Fruit fly (Drosophila melanogaster): ENCODE measurements around the gene mus312.

The mus312 gene

DNA sequence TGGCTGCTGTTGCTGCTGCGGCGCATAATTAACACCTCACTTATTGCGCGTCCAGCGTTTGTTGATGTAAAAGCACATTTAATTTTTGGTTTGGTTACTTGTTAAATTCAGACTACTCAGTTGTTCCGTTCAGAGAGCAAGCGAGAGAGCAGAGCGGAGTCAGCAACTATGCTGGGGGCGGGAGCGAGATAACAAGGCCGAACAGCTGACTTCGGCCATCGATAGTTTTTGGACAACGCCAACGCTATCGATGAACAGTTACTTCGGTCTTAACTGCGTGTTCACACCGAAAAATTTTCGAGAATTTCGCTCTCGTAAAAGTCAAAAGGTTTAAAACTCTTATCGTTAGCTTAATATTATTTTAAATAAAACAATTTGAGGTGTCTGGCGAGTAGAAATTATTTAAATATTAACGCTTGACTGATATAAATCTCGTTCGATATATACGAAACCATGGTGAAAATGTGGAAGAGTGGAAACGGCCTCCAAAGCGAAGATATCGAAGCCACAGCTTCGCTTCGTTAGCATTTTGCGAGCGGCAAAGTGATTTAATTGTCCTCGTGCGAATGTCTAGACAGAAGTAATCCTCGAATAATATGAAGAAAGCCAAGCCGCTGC, 52.5 kb downstream of the mus312 start, which contains the start of the genes SMSr and smid (continued):
- TF ChIP-seq CG6689 (GFP tag; IDR thresholded peaks at IDR 0.05) = peak; percentile 62; the same call in 1 of the 2 replicates
- TF ChIP-seq Blimp-1 (GFP tag; optimal IDR thresholded peaks at IDR 0.05) = no peak
- TF ChIP-seq ken (GFP tag; IDR thresholded peaks at IDR 0.05) = 0 out of 3 replicates have a peak, but pooled peaks have one; percentile 55
- no peak for TF ChIP-seq da (GFP tag; optimal IDR thresholded peaks at IDR 0.05)
- TF ChIP-seq H2.0 (GFP tag; IDR thresholded peaks at IDR 0.05) = peak; percentile 32; the same call in 1 of the 2 replicates
- no peak for TF ChIP-seq abd-A (tag; optimal IDR thresholded peaks at IDR 0.05)
- TF ChIP-seq ara (GFP tag; IDR thresholded peaks at IDR 0.05) = 0 out of 2 replicates have a peak, but pooled peaks have one; percentile 44
- TF ChIP-seq CG3163 (GFP tag; optimal IDR thresholded peaks at IDR 0.05) = peak; percentile 24
- TF ChIP-seq HLH4C (GFP tag; IDR thresholded peaks at IDR 0.05; ENCODE audit: partially characterized antibody) = peak; percentile 88
- TF ChIP-seq slou (GFP tag; optimal IDR thresholded peaks at IDR 0.05) = peak; percentile 23
- peak; percentile 82 for TF ChIP-seq gem (tag; optimal IDR thresholded peaks at IDR 0.05)
- peak; percentile 20 for TF ChIP-seq CG15011 (GFP tag; optimal IDR thresholded peaks at IDR 0.05)
- TF ChIP-seq lola (GFP tag; optimal IDR thresholded peaks at IDR 0.05) = peak in 2 of 3 experiments; percentile 61 to 65
- TF ChIP-seq bcd (GFP tag; optimal IDR thresholded peaks at IDR 0.05) = peak; percentile 65
- peak; percentile 6 for TF ChIP-seq CG18476 (GFP tag; optimal IDR thresholded peaks at IDR 0.05)
- TF ChIP-seq H15 (GFP tag; IDR thresholded peaks at IDR 0.05) = 0 out of 3 replicates have a peak, but pooled peaks have one; percentile 46
- TF ChIP-seq Drgx (GFP tag; IDR thresholded peaks at IDR 0.05) = no peak
- TF ChIP-seq CG10209 (GFP tag; optimal IDR thresholded peaks at IDR 0.05) = peak; percentile 53
- peak; percentile 91 for TF ChIP-seq CG30020 (tag; optimal IDR thresholded peaks at IDR 0.05)
- no peak; the same call in 2 of the 3 replicates for TF ChIP-seq B-H1 (GFP tag; IDR thresholded peaks at IDR 0.05)
- TF ChIP-seq Usf (GFP tag; optimal IDR thresholded peaks at IDR 0.05) = peak; percentile 39
- peak; percentile 85; the same call in 3 of the 4 replicates for TF ChIP-seq chinmo (GFP tag; IDR thresholded peaks at IDR 0.05; ENCODE audit: partially characterized antibody)
- TF ChIP-seq hth (optimal IDR thresholded peaks at IDR 0.05) = no peak
- TF ChIP-seq HmgZ (tag; optimal IDR thresholded peaks at IDR 0.05) = peak; percentile 52
- TF ChIP-seq Rx (GFP tag; IDR thresholded peaks at IDR 0.05) = 0 out of 2 replicates have a peak, but pooled peaks have one; percentile 10
- peak; percentile 48 for TF ChIP-seq Dek (tag; optimal IDR thresholded peaks at IDR 0.05)
- no peak for TF ChIP-seq CG10431 (GFP tag; optimal IDR thresholded peaks at IDR 0.05)
- no peak for TF ChIP-seq CG8478 (optimal IDR thresholded peaks at IDR 0.05)
- peak; percentile 64 for TF ChIP-seq CG12155 (GFP tag; optimal IDR thresholded peaks at IDR 0.05)
- no peak for TF ChIP-seq CG3838 (GFP tag; optimal IDR thresholded peaks at IDR 0.05)

All from whole organism, embryonic.